Worm (Caenorhabditis elegans) whole organism, midembryonic: Measurements from ENCODE around the gene nmad-1.

Source experiments
- T22C8.4 ChIP-seq: fragments of 200-800 bp; sonication (Bioruptor generic); IDR thresholded peaks from 2 replicates; pipeline ENCODE4 v1.3.6; 2022; ENCODE audit warnings: missing genetic modification characterization, missing compliant biosample characterization
- flt-1 ChIP-seq: fragments of 200-800 bp; sonication (Bioruptor generic); IDR thresholded peaks from 2 replicates; pipeline ENCODE4 v1.3.6; 2022; ENCODE audit warnings: missing genetic modification characterization, missing compliant biosample characterization
- med-1 ChIP-seq: sonication (generic microtip); optimal IDR thresholded peaks from 2 replicates; lab custom pipeline; 2017; ENCODE audit warnings: missing genetic modification characterization, mild to moderate bottlenecking, missing compliant biosample characterization, antibody characterized with exemption, missing genetic modification reagents; ENCODE audit not compliant: insufficient read depth
- tab-1 ChIP-seq: fragments of 200-800 bp; sonication (Bioruptor generic); IDR thresholded peaks from 2 replicates; pipeline ENCODE4 v1.3.6; 2022; ENCODE audit warnings: missing genetic modification characterization, missing compliant biosample characterization

ce11 chrIII:5588746-5589145, 34.0 kb upstream of the nmad-1 start:
- no peak for TF ChIP-seq flt-1
- TF ChIP-seq tab-1: no peak
- no peak for TF ChIP-seq med-1 (GFP tag; lab: Kevin White, UChicago)
- no peak for TF ChIP-seq T22C8.4 (GFP tag; lab: Robert Waterston, UW)
